Fruit fly (Drosophila melanogaster) Kc167 (cell line): ENCODE measurements around the gene eIF4A.

Experiments
- Myc ChIP-seq: fragments of >200 bp; optimal IDR thresholded peaks from 2 replicates; lab custom pipeline; 2017; ENCODE audit warnings: missing external identifiers
- Sin3A ChIP-seq: fragments of >200 bp; optimal IDR thresholded peaks from 2 replicates; lab custom pipeline; 2018; ENCODE audit warnings: missing external identifiers
- h ChIP-seq: fragments of >200 bp; optimal IDR thresholded peaks from 3 replicates; lab custom pipeline; 2018; ENCODE audit warnings: missing external identifiers
- insv ChIP-seq: fragments of >200 bp; optimal IDR thresholded peaks from 3 replicates; lab custom pipeline; 2018; ENCODE audit warnings: missing external identifiers
- psq ChIP-seq: fragments of >200 bp; optimal IDR thresholded peaks from 2 replicates; lab custom pipeline; 2017; ENCODE audit warnings: missing external identifiers
- ttk ChIP-seq: sonication (Bioruptor generic); optimal IDR thresholded peaks from 2 replicates; lab custom pipeline; 2017; ENCODE audit warnings: missing external identifiers

Gene eIF4A

dm6 chr2L:5983236-5983635 is 1.7 kb downstream of the eIF4A start:
- TF ChIP-seq psq (lab: Kevin White, UChicago) (no peak), ttk (lab: Kevin White, UChicago) (no peak), h (lab: Kevin White, UChicago) (no peak), Myc (lab: Kevin White, UChicago) (no peak), Sin3A (lab: Kevin White, UChicago) (no peak), insv (lab: Kevin White, UChicago) (no peak)

DNA sequence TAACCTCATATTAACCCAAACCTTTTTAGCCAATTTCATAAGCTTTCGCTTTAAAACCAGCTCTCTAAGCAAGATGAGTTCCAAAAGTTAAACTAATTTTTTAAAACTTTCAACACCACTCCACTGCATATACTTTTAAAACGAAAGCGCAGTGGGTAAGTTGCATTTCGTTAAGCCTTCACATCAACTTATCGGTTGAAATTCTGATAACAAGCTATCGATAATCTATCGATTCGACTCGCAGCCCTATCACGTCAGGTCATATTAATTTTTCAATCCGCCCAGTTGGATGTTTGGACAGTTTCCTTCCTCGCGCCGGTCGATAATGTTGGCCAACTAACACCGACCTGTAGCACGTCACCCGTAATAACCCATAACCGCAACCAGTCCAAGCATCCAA is 4.5 kb downstream of the eIF4A start, which contains the start of gene ifc:
Gene ifc (plus strand): TSS at position 255 of the 400 bp plus-strand sequence.
- TF ChIP-seq h (lab: Kevin White, UChicago) = no peak

dm6 chr2L:5986940-5987339 is 5.4 kb downstream of the eIF4A start:
- no peak for TF ChIP-seq Sin3A (lab: Kevin White, UChicago)
- no peak for TF ChIP-seq Myc (lab: Kevin White, UChicago)
- TF ChIP-seq h (lab: Kevin White, UChicago) = no peak

DNA sequence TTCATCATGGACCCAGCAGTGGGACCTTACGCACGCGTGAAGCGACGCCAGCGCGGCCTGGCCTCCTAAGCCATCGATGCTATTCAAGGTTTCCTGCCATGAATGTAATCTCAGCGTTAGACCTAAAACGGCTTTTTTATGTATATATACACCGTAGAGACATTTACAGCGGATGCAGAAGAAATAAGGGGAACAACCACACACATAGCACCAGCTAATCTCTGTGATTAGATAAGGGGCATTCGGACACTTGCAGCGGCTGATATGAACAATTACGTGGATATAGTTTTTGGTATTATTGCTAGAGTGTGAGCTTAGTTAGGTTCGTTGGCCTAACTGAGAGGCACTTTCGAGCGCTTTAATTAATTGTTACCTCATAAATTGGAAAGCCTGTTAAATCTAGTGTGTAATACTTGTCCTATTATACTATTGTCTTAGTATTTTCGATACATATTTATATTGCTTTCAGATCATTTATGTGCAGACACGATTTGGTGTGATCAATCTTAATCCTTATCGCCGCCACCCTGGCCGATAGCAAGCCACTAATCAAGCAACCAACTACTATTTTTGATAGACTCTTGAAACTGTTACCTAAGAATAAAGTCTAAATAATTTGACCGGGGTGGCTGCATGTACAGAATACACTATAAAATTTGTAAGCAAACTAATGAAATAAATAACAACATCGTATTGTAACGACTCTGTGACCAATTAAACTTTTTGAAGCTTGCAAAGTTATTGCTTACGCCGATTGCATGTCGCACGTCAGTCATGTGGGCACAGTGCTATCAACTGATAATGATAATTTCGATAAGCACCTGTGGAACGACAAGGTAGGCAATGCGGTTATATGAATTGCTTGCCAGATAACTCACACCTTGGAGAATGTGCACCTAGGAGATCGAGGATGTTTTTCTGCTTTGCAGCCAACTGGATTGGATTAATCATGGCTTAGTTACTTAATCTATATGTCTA is 6.8 kb downstream of the eIF4A start:
- TF ChIP-seq insv (lab: Kevin White, UChicago) = no peak
- TF ChIP-seq Myc (lab: Kevin White, UChicago) = no peak
- TF ChIP-seq Sin3A (lab: Kevin White, UChicago) = no peak
- TF ChIP-seq psq (lab: Kevin White, UChicago) = no peak

DNA sequence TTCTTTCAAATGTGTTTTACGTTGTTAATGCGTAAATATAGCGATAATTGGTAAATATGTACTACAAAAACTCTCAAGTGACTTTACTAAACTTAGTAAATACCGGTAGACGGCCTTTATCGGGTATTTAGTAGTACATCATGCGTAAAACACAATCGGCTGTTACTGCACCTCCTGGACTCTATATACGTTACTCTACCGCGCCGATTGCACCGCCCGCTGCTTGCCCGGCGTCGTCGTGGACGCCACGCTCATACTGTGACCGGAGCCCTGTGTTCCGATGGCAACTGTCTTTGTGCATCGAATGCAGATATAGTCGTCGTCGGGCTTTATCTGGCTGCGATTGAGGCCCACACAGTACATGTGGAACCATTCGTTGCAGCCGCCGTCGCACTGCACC is 8.9 kb downstream of the eIF4A start:
- no peak for TF ChIP-seq Myc (lab: Kevin White, UChicago)
- no peak for TF ChIP-seq h (lab: Kevin White, UChicago)
- no peak for TF ChIP-seq insv (lab: Kevin White, UChicago)
- TF ChIP-seq psq (lab: Kevin White, UChicago) = no peak
- TF ChIP-seq ttk (lab: Kevin White, UChicago) = no peak
- no peak for TF ChIP-seq Sin3A (lab: Kevin White, UChicago)

dm6 chr2L:5997609-5998229 is 16.2 kb downstream of the eIF4A start:
- no peak for TF ChIP-seq insv (lab: Kevin White, UChicago)
- no peak for TF ChIP-seq Sin3A (lab: Kevin White, UChicago)
- no peak for TF ChIP-seq ttk (lab: Kevin White, UChicago)
- TF ChIP-seq Myc (lab: Kevin White, UChicago) = no peak
- no peak for TF ChIP-seq psq (lab: Kevin White, UChicago)
- no peak for TF ChIP-seq h (lab: Kevin White, UChicago)

DNA sequence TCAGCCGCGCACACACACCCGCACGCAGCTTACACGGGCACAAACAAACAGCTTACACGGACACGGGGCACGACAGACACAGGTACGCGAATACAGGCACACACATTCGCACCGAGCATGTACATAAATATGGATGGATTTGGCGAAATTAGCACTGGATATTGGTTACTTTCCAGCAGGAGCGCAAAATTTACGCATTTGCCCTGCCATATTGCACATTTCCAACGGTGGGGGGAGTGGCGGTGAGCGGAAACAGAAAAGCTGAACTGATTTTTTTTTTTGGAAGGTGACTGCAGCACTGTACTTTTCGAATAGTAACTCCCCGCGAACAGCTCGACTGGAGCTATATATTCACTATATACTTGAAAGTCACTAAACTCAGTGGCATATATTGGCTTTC is 16.8 kb downstream of the eIF4A start:
- TF ChIP-seq insv (lab: Kevin White, UChicago) (no peak), psq (lab: Kevin White, UChicago) (no peak), Myc (lab: Kevin White, UChicago) (no peak), Sin3A (lab: Kevin White, UChicago) (no peak), h (lab: Kevin White, UChicago) (no peak), ttk (lab: Kevin White, UChicago) (no peak)

- TF ChIP-seq Sin3A (lab: Kevin White, UChicago) (no peak), insv (lab: Kevin White, UChicago) (no peak), h (lab: Kevin White, UChicago) (no peak), Myc (lab: Kevin White, UChicago) (no peak), psq (lab: Kevin White, UChicago) (no peak), ttk (lab: Kevin White, UChicago) (no peak)
Observed at dm6 chr2L:5999247-5999646, 17.7 kb downstream of the eIF4A start, which contains the start of gene Kdm5. Gene Kdm5, minus strand, starts transcription at chr2L:5999501.

DNA sequence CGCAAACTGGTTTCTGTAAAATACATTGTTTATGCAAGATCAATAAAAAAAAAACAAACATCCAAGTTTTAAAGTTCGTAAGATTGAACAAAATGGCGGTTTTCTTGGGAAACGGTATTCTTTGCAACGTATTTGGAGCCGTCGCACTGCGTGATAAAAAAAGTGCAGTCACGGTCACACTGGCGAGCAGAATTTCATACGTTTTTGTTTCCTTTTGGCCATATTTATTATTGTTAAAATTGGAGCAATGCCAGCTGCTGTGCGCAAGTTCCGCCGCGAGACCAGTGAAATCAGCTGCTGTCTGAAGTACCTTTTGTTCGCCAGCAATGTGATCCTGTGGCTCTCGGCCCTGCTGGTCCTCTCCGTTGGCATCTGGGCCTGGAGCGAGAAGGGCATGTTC is 18.5 kb downstream of the eIF4A start, which contains the start of gene Tsp26A:
Gene Tsp26A (plus strand): TSS at position 164 of the 400 bp plus-strand sequence.
- TF ChIP-seq h (lab: Kevin White, UChicago) (no peak), Myc (lab: Kevin White, UChicago) (no peak), Sin3A (lab: Kevin White, UChicago) (no peak)

- no peak for TF ChIP-seq ttk (lab: Kevin White, UChicago)
- TF ChIP-seq Myc (lab: Kevin White, UChicago) = no peak
- no peak for TF ChIP-seq Sin3A (lab: Kevin White, UChicago)
- no peak for TF ChIP-seq h (lab: Kevin White, UChicago)
- no peak for TF ChIP-seq psq (lab: Kevin White, UChicago)
- no peak for TF ChIP-seq insv (lab: Kevin White, UChicago)
Observed at dm6 chr2L:6006508-6007232, 25.1 kb downstream of the eIF4A start, which contains the start of gene Gal. Gene Gal, minus strand, starts transcription at chr2L:6006827.
